Fruit fly (Drosophila melanogaster): Measurements from ENCODE around the gene chm.

Gene chm

dm6 chr2L:7395813-7396212 is 16.4 kb upstream of the chm start:
- TF ChIP-seq CG5204 (GFP tag; optimal IDR thresholded peaks at IDR 0.05) = no peak
- peak; percentile 1 for TF ChIP-seq bab1 (GFP tag; optimal IDR thresholded peaks at IDR 0.05)

dm6 chr2L:7396962-7397361 is 15.3 kb upstream of the chm start:
- TF ChIP-seq CG1620 (GFP tag; optimal IDR thresholded peaks at IDR 0.05) (no peak), bab1 (GFP tag; optimal IDR thresholded peaks at IDR 0.05) (no peak), CG12768 (GFP tag; optimal IDR thresholded peaks at IDR 0.05) (no peak), Clk (GFP tag; optimal IDR thresholded peaks at IDR 0.05) (no peak), cnc (optimal IDR thresholded peaks at IDR 0.05) (no peak), CG33017 (tag; optimal IDR thresholded peaks at IDR 0.05) (no peak), Hr96 (GFP tag; optimal IDR thresholded peaks at IDR 0.05) (no peak)

- TF ChIP-seq tj (GFP tag; optimal IDR thresholded peaks at IDR 0.05) = no peak
- no peak for TF ChIP-seq CG5204 (GFP tag; optimal IDR thresholded peaks at IDR 0.05)
- TF ChIP-seq cic (GFP tag; optimal IDR thresholded peaks at IDR 0.05) = no peak
- TF ChIP-seq kay (GFP tag; ENCODE audit: borderline replicate concordance) = no peak
- no peak for TF ChIP-seq Mnt (GFP tag; optimal IDR thresholded peaks at IDR 0.05)
- no peak for TF ChIP-seq CG11617 (GFP tag; optimal IDR thresholded peaks at IDR 0.05)
Observed at dm6 chr2L:7397746-7398145, 14.5 kb upstream of the chm start.

- TF ChIP-seq CG7045 (GFP tag; optimal IDR thresholded peaks at IDR 0.05) (no peak), CG5204 (GFP tag; optimal IDR thresholded peaks at IDR 0.05) (no peak), kay (GFP tag; ENCODE audit: borderline replicate concordance) (no peak), toe (GFP tag; optimal IDR thresholded peaks at IDR 0.05) (no peak), bab1 (GFP tag; optimal IDR thresholded peaks at IDR 0.05) (no peak), Mnt (GFP tag; optimal IDR thresholded peaks at IDR 0.05) (no peak), CG12768 (GFP tag; optimal IDR thresholded peaks at IDR 0.05) (no peak), CG14711 (tag; optimal IDR thresholded peaks at IDR 0.05) (no peak), CG1620 (GFP tag; optimal IDR thresholded peaks at IDR 0.05) (no peak), ovo (GFP tag; optimal IDR thresholded peaks at IDR 0.05) (no peak), Crg-1 (GFP tag; optimal IDR thresholded peaks at IDR 0.05) (no peak), CG11617 (GFP tag; optimal IDR thresholded peaks at IDR 0.05) (no peak), Clk (GFP tag; optimal IDR thresholded peaks at IDR 0.05) (no peak), tj (GFP tag; optimal IDR thresholded peaks at IDR 0.05) (no peak), CG7101 (tag; optimal IDR thresholded peaks at IDR 0.05) (no peak), CG33017 (tag; optimal IDR thresholded peaks at IDR 0.05) (no peak), cic (GFP tag; optimal IDR thresholded peaks at IDR 0.05) (no peak), cnc (optimal IDR thresholded peaks at IDR 0.05) (no peak)
Observed at dm6 chr2L:7398528-7398927, 13.7 kb upstream of the chm start, which contains the start of gene CG5160. Gene CG5160, minus strand, starts transcription at chr2L:7398750.

dm6 chr2L:7401025-7401424 is 11.2 kb upstream of the chm start, which contains the start of gene CG5171:
Gene CG5171, plus strand, starts transcription at chr2L:7401335.
- TF ChIP-seq kay (GFP tag; ENCODE audit: borderline replicate concordance) = peak; percentile 84
- TF ChIP-seq cic (GFP tag; optimal IDR thresholded peaks at IDR 0.05) = no peak

- TF ChIP-seq Hr96 (GFP tag; optimal IDR thresholded peaks at IDR 0.05) (no peak), cic (GFP tag; optimal IDR thresholded peaks at IDR 0.05) (no peak), CG7101 (tag; optimal IDR thresholded peaks at IDR 0.05) (no peak), Crg-1 (GFP tag; optimal IDR thresholded peaks at IDR 0.05) (no peak), tj (GFP tag; optimal IDR thresholded peaks at IDR 0.05) (no peak), CG11617 (GFP tag; optimal IDR thresholded peaks at IDR 0.05) (no peak), toe (GFP tag; optimal IDR thresholded peaks at IDR 0.05) (no peak), CG14711 (tag; optimal IDR thresholded peaks at IDR 0.05) (no peak), ovo (GFP tag; optimal IDR thresholded peaks at IDR 0.05) (no peak), CG5204 (GFP tag; optimal IDR thresholded peaks at IDR 0.05) (no peak), CG33017 (tag; optimal IDR thresholded peaks at IDR 0.05) (no peak), cnc (optimal IDR thresholded peaks at IDR 0.05) (no peak)
Observed at dm6 chr2L:7401627-7402026, 10.6 kb upstream of the chm start.

- TF ChIP-seq CG1620 (GFP tag; optimal IDR thresholded peaks at IDR 0.05) (no peak), CG14711 (tag; optimal IDR thresholded peaks at IDR 0.05) (peak; percentile 64)
Observed at dm6 chr2L:7404923-7405322, 7.3 kb upstream of the chm start, which contains the start of gene CG5177. Gene CG5177, plus strand, starts transcription at chr2L:7405227.

- TF ChIP-seq CG7101 (tag; optimal IDR thresholded peaks at IDR 0.05) (no peak), Mnt (GFP tag; optimal IDR thresholded peaks at IDR 0.05) (no peak), bab1 (GFP tag; optimal IDR thresholded peaks at IDR 0.05) (no peak), CG12768 (GFP tag; optimal IDR thresholded peaks at IDR 0.05) (no peak), cic (GFP tag; optimal IDR thresholded peaks at IDR 0.05) (no peak), kay (GFP tag; ENCODE audit: borderline replicate concordance) (no peak)
Observed at dm6 chr2L:7407638-7408037, 4.6 kb upstream of the chm start.

dm6 chr2L:7409007-7409406 is 3.2 kb upstream of the chm start:
- no peak for TF ChIP-seq kay (GFP tag; ENCODE audit: borderline replicate concordance)
- TF ChIP-seq cnc (optimal IDR thresholded peaks at IDR 0.05) = no peak
- TF ChIP-seq toe (GFP tag; optimal IDR thresholded peaks at IDR 0.05) = no peak
- no peak for TF ChIP-seq CG5204 (GFP tag; optimal IDR thresholded peaks at IDR 0.05)
- no peak for TF ChIP-seq ovo (GFP tag; optimal IDR thresholded peaks at IDR 0.05)
- TF ChIP-seq CG7101 (tag; optimal IDR thresholded peaks at IDR 0.05) = no peak
- TF ChIP-seq CG1620 (GFP tag; optimal IDR thresholded peaks at IDR 0.05) = no peak
- TF ChIP-seq Mnt (GFP tag; optimal IDR thresholded peaks at IDR 0.05) = no peak
- no peak for TF ChIP-seq CG11617 (GFP tag; optimal IDR thresholded peaks at IDR 0.05)
- TF ChIP-seq CG12768 (GFP tag; optimal IDR thresholded peaks at IDR 0.05) = no peak
- no peak for TF ChIP-seq CG14711 (tag; optimal IDR thresholded peaks at IDR 0.05)

Measured in whole organism, adult.